Fruit fly (Drosophila melanogaster): ENCODE results near the gene Eig71Ej.

- TF ChIP-seq CTCF (optimal IDR thresholded peaks at IDR 0.05) (no peak), CG8478 (optimal IDR thresholded peaks at IDR 0.05) (no peak)
Observed at dm6 chr3L:15704250-15704985, 43.6 kb upstream of the Eig71Ej start.

Measured in S2 (cell line).